Worm (Caenorhabditis elegans) whole organism, L3 larva: ENCODE measurements around the gene cyp-25A4.

ENCODE experiments used
- R02D3.7 ChIP-seq: fragments of 150-350 bp; optimal IDR thresholded peaks from 2 replicates; lab custom pipeline; 2014; ENCODE audit warnings: missing biosample characterization, missing genetic modification characterization
- ZK546.5 ChIP-seq: sonication (generic microtip); optimal IDR thresholded peaks from 2 replicates; lab custom pipeline; 2017; ENCODE audit warnings: missing biosample characterization, missing genetic modification characterization
- aly-2 ChIP-seq: fragments of 150-350 bp; optimal IDR thresholded peaks from 2 replicates; lab custom pipeline; 2014; ENCODE audit warnings: missing biosample characterization, missing genetic modification characterization
- ama-1 ChIP-seq: fragments of 150-350 bp; optimal IDR thresholded peaks from 2 replicates; lab custom pipeline; 2018
- ceh-28 ChIP-seq: fragments of 150-350 bp; optimal IDR thresholded peaks from 2 replicates; lab custom pipeline; 2014; ENCODE audit warnings: missing biosample characterization, missing genetic modification reagents, missing genetic modification characterization
- ceh-82 ChIP-seq: fragments of 150-350 bp; optimal IDR thresholded peaks from 2 replicates; lab custom pipeline; 2014; ENCODE audit warnings: missing biosample characterization, missing genetic modification characterization
- ceh-9 ChIP-seq: sonication (generic microtip); optimal IDR thresholded peaks from 2 replicates; lab custom pipeline; 2018; ENCODE audit warnings: missing biosample characterization, missing genetic modification characterization
- egl-5 ChIP-seq: fragments of 150-350 bp; optimal IDR thresholded peaks from 2 replicates; lab custom pipeline; 2017; ENCODE audit warnings: missing biosample characterization, missing genetic modification reagents, missing genetic modification characterization, inconsistent platforms
- elt-2 ChIP-seq: sonication (generic microtip); optimal IDR thresholded peaks from 2 replicates; lab custom pipeline; 2016; ENCODE audit warnings: missing genetic modification reagents, mild to moderate bottlenecking, missing genetic modification characterization, missing compliant biosample characterization
- elt-3 ChIP-seq, 3 experiments: fragments of 150-350 bp in 1 of 3; sonication (generic microtip) in 2 of 3; optimal IDR thresholded peaks; 2 replicates in 2 of 3; 4 replicates in 1 of 3; lab custom pipeline; 2014 to 2017; ENCODE audit warnings: missing biosample characterization in 3 of 3, missing genetic modification characterization in 3 of 3
- fkh-10 ChIP-seq: sonication (generic microtip); optimal IDR thresholded peaks from 2 replicates; lab custom pipeline; 2017; ENCODE audit warnings: missing biosample characterization, missing genetic modification reagents, missing genetic modification characterization
- hmg-11 ChIP-seq: sonication (generic microtip); optimal IDR thresholded peaks from 2 replicates; lab custom pipeline; 2016; ENCODE audit warnings: missing genetic modification characterization, missing compliant biosample characterization
- jun-1 ChIP-seq: fragments of 150-350 bp; optimal IDR thresholded peaks from 2 replicates; lab custom pipeline; 2014; ENCODE audit warnings: missing biosample characterization, missing genetic modification reagents, missing genetic modification characterization
- lin-15B ChIP-seq: fragments of 150-350 bp; optimal IDR thresholded peaks from 2 replicates; lab custom pipeline; 2014; ENCODE audit warnings: missing biosample characterization, missing genetic modification characterization
- lin-39 ChIP-seq: fragments of 150-350 bp; optimal IDR thresholded peaks from 2 replicates; lab custom pipeline; 2018; ENCODE audit warnings: missing biosample characterization, missing genetic modification reagents, missing genetic modification characterization
- nfya-1 ChIP-seq: sonication (generic microtip); optimal IDR thresholded peaks from 2 replicates; lab custom pipeline; 2017; ENCODE audit warnings: missing genetic modification characterization, mild to moderate bottlenecking, missing compliant biosample characterization, antibody characterized with exemption, moderate library complexity; ENCODE audit not compliant: insufficient read depth
- nhr-237 ChIP-seq: fragments of 150-350 bp; optimal IDR thresholded peaks from 2 replicates; lab custom pipeline; 2014; ENCODE audit warnings: missing biosample characterization, missing genetic modification characterization
- nhr-25 ChIP-seq: sonication (generic microtip); optimal IDR thresholded peaks from 2 replicates; lab custom pipeline; 2017; ENCODE audit warnings: missing biosample characterization, missing genetic modification characterization
- nhr-77 ChIP-seq: fragments of 150-350 bp; optimal IDR thresholded peaks from 2 replicates; lab custom pipeline; 2014; ENCODE audit warnings: missing biosample characterization, missing genetic modification characterization
- pha-4 ChIP-seq: fragments of 150-350 bp; optimal IDR thresholded peaks from 2 replicates; lab custom pipeline; 2014; ENCODE audit warnings: missing biosample characterization, missing genetic modification reagents, missing genetic modification characterization
- snpc-4 ChIP-seq: fragments of 150-350 bp; optimal IDR thresholded peaks from 2 replicates; lab custom pipeline; 2014; ENCODE audit warnings: missing biosample characterization, missing genetic modification characterization
- tbx-2 ChIP-seq: sonication (generic microtip); optimal IDR thresholded peaks from 2 replicates; lab custom pipeline; 2016; ENCODE audit warnings: mild to moderate bottlenecking, missing genetic modification characterization, missing compliant biosample characterization
- unc-39 ChIP-seq: sonication (generic microtip); optimal IDR thresholded peaks from 4 replicates; lab custom pipeline; 2017; ENCODE audit warnings: missing biosample characterization, missing genetic modification characterization
- zag-1 ChIP-seq: fragments of 150-350 bp; optimal IDR thresholded peaks from 2 replicates; lab custom pipeline; 2014; ENCODE audit warnings: missing biosample characterization, missing genetic modification characterization

The cyp-25A4 gene

DNA sequence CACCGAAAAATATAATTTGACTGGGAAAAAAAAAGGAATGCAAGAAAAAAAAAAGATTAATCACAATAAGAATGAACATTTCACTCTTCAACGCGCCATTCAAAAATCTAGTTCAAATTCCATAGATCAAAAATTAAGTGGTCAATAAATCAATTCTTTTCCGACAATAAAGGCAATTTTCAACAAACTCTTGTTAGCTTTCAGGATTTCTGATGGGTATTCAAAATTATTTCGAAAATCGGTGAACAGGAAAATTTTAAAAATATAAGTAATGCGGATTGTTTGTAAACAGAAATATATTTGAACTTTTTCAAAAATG is 51.0 kb downstream of the cyp-25A4 start:
- TF ChIP-seq nhr-237 (tag; lab: Kevin White, UChicago), result no peak
- TF ChIP-seq pha-4 (tag; lab: Kevin White, UChicago), result no peak
- TF ChIP-seq lin-15B, result no peak
- TF ChIP-seq egl-5 (tag; lab: Kevin White, UChicago), result no peak
- no peak for TF ChIP-seq ceh-28 (tag; lab: Kevin White, UChicago)
- no peak for TF ChIP-seq snpc-4 (tag; lab: Kevin White, UChicago)
- TF ChIP-seq, all 47 proteins: peak for 0

DNA sequence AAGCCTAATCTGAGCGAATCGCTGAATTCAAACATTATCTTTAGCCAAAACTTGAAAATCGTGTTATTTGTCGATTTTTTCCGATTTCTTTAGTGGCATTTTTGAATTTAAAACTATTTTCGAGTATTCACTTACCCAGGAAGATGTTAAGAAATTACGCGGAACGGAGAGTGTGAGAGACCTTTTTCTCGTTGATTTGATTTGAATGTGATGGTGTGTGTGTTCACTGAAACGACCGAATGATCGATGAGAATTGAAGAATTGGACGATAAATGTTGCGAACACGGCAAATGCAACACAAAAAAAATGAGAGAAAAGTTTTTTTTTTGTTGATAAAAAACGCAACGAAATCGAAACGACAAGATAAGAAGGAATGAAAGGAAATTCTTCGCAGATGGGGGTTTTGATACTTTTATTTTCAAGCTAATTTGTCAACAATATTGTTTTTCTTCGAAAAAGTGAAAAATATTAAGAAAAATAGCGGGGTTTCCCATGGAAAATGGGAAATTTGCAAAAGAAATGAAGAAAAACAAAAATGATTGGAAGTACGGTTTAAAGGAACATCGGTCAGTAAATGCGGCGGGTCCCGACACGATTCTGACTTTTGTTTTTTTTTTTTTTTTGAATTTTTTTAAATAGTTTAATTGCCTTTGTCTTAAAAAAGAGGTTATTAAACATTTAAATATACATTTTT is 51.5 kb downstream of the cyp-25A4 start, which contains the start of gene mtm-3:
TSS of gene mtm-3 (minus strand) at position 228 of the 694 bp plus-strand sequence.
- TF ChIP-seq nhr-77 (tag; lab: Kevin White, UChicago), result no peak
- peak; percentile 29 for TF ChIP-seq pha-4 (tag; lab: Kevin White, UChicago)
- no peak for TF ChIP-seq unc-39 (tag; lab: Kevin White, UChicago)
- no peak for TF ChIP-seq ceh-28 (tag; lab: Kevin White, UChicago)
- TF ChIP-seq R02D3.7 (tag; lab: Kevin White, UChicago), result no peak
- TF ChIP-seq ceh-82 (tag; lab: Kevin White, UChicago), result no peak
- peak; percentile 54 for TF ChIP-seq ama-1 (lab: Kevin White, UChicago)
- TF ChIP-seq aly-2 (tag; lab: Kevin White, UChicago), result no peak
- TF ChIP-seq lin-39 (tag; lab: Kevin White, UChicago), result no peak
- no peak for TF ChIP-seq fkh-10 (GFP tag; lab: Kevin White, UChicago)
- TF ChIP-seq zag-1 (tag; lab: Kevin White, UChicago), result no peak
- no peak for TF ChIP-seq jun-1 (tag; lab: Kevin White, UChicago)
- TF ChIP-seq nfya-1 (tag; lab: Kevin White, UChicago), result peak; percentile 24
- TF ChIP-seq ceh-9 (tag; lab: Kevin White, UChicago), result no peak
- TF ChIP-seq elt-2 (tag; lab: Kevin White, UChicago), result peak; percentile 43
- no peak for TF ChIP-seq nhr-25 (tag; lab: Kevin White, UChicago)
- no peak for TF ChIP-seq tbx-2 (tag; lab: Kevin White, UChicago)
- TF ChIP-seq egl-5 (tag; lab: Kevin White, UChicago), result no peak
- TF ChIP-seq ZK546.5 (tag; lab: Kevin White, UChicago), result no peak
- no peak for TF ChIP-seq elt-3 (tag; optimal IDR thresholded peaks at IDR 0.05; lab: Kevin White, UChicago)
- TF ChIP-seq hmg-11 (tag; lab: Kevin White, UChicago), result no peak
- TF ChIP-seq, all 47 proteins: peak for 4
